Fruit fly (Drosophila melanogaster) whole organism, prepupa: Measurements from ENCODE around the gene CG32192.

Experiments
- Blimp-1 ChIP-seq: fragments of 200-800 bp; sonication (Bioruptor generic); optimal IDR thresholded peaks from 3 replicates; lab custom pipeline; 2017; ENCODE audit warnings: missing biosample characterization, missing genetic modification characterization, mild to moderate bottlenecking, moderate library complexity, missing genetic modification reagents
- CG6808 ChIP-seq: fragments of 200-800 bp; sonication (Bioruptor generic); optimal IDR thresholded peaks from 3 replicates; lab custom pipeline; 2017; ENCODE audit warnings: missing biosample characterization, missing genetic modification characterization, mild to moderate bottlenecking, moderate library complexity, missing genetic modification reagents
- CG7368 ChIP-seq: fragments of 200-800 bp; sonication (Bioruptor generic); optimal IDR thresholded peaks from 3 replicates; lab custom pipeline; 2016; ENCODE audit warnings: missing biosample characterization, missing genetic modification characterization
- Sox15 ChIP-seq: fragments of 200-800 bp; sonication (Bioruptor generic); optimal IDR thresholded peaks from 3 replicates; lab custom pipeline; 2016; ENCODE audit warnings: missing biosample characterization, missing genetic modification characterization
- fd59A ChIP-seq: fragments of 200-800 bp; sonication (Bioruptor generic); optimal IDR thresholded peaks from 2 replicates; lab custom pipeline; 2017; ENCODE audit warnings: missing biosample characterization, mild to moderate bottlenecking, missing genetic modification characterization, missing genetic modification reagents
- salr ChIP-seq, 2 experiments: fragments of 200-800 bp; sonication (Bioruptor generic); optimal IDR thresholded peaks; 3 replicates each; lab custom pipeline; 2016 to 2018; ENCODE audit warnings: missing biosample characterization in 2 of 2, missing genetic modification characterization in 2 of 2, mild to moderate bottlenecking in 1 of 2
- svp ChIP-seq: fragments of 200-800 bp; sonication (Bioruptor generic); peaks from one replicate; lab custom pipeline; 2016; ENCODE audit warnings: missing biosample characterization, missing genetic modification characterization

- TF ChIP-seq fd59A (GFP tag; lab: Kevin White, UChicago) = no peak
- no peak for TF ChIP-seq CG7368 (GFP tag; lab: Kevin White, UChicago)
- no peak for TF ChIP-seq Blimp-1 (GFP tag; lab: Kevin White, UChicago)
- TF ChIP-seq salr (GFP tag; optimal IDR thresholded peaks at IDR 0.05; lab: Kevin White, UChicago) = no peak
- TF ChIP-seq svp = no peak
- no peak for TF ChIP-seq CG6808 (GFP tag; lab: Kevin White, UChicago)
- TF ChIP-seq Sox15 = no peak
Measured at dm6 chr3L:18040017-18040416, at the start of gene CG32192.
